Worm (Caenorhabditis elegans) whole organism, mixed stage, embryonic: ENCODE data around the gene Y43F8B.9.

Experiments
- drap-1 ChIP-seq: fragments of 200-800 bp; sonication (Bioruptor generic); optimal IDR thresholded peaks from 3 replicates; lab custom pipeline; 2018; ENCODE audit warnings: mild to moderate bottlenecking, missing genetic modification characterization, missing compliant biosample characterization
- pha-4 ChIP-seq: fragments of 150-350 bp; optimal IDR thresholded peaks from 2 replicates; lab custom pipeline; 2018; ENCODE audit warnings: missing biosample characterization, missing genetic modification reagents, missing genetic modification characterization
- ztf-11 ChIP-seq: fragments of 150-350 bp; optimal IDR thresholded peaks from 2 replicates; lab custom pipeline; 2014; ENCODE audit warnings: missing biosample characterization, missing genetic modification characterization

DNA sequence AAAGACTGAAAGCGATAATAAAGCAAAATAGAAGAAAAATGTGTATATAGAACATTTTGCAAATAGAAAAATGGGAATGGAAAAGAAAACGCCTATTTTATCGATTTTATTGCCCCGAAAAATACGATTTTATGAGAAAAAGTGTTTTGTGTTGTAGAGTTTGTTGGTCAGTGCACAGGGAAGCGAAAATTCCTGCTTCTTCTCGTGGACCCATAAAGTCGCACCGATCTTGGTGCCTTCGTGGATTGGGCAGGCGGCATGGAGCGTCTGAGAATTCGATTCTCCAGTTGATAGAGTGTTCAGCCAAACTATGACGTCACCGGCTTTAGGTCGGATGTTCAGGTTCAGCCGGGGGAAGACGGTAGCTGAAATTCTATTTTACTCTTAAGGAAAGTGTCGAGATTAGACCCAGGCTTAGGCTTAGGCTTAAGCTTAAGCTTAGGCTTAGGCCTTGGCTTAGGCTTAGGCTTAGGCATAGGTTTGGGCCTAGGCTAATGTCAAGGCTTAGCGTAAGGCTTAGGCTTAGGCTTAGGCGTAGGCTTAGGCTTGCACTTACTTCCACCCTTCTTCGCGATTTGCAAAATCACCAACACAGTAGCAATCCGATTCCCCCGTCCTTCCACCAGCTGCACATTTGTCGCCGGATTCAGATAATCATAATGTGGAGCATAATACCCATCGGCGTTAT, 34.5 kb downstream of the Y43F8B.9 start, which contains the start of gene Y43F8B.19:
- no peak for TF ChIP-seq drap-1 (GFP tag; lab: Kevin White, UChicago)
- no peak for TF ChIP-seq pha-4 (tag; lab: Kevin White, UChicago)
- TF ChIP-seq ztf-11, result no peak
